Worm (Caenorhabditis elegans): ENCODE data around the gene Y56A3A.31.
A peak's percentile ranks its signal among the peaks of the same experiment; 100 is the strongest.

The Y56A3A.31 gene

DNA sequence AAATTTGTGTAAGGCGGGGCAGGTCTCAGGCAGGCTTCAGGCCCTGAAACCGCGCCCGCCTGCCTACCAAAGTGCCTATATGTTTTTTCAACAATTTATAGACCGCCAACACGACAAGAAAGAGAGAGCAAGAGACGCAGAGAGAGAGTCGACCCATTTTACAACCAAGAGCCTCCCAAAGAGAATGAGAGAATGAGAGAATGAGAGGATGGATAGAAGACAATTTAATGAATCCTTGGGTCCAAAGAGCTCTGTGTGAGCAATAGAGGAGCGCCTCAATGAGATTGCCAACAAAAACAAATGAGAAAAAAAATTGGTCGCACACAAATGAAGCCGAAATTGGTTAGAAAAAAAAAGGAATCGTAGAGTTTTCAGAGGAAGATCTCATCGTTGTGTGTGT, 36.4 kb upstream of the Y56A3A.31 start:
- TF ChIP-seq dsc-1 (tag; optimal IDR thresholded peaks at IDR 0.05) = peak; percentile 20
- TF ChIP-seq C34B4.2 (tag; optimal IDR thresholded peaks at IDR 0.05) = no peak
- TF ChIP-seq isw-1 (GFP tag; IDR thresholded peaks at IDR 0.05) = no peak
- peak; percentile 14 for TF ChIP-seq tbx-2 (tag; optimal IDR thresholded peaks at IDR 0.05)
- TF ChIP-seq ztf-4 (tag; optimal IDR thresholded peaks at IDR 0.05) = no peak
- TF ChIP-seq Y116A8C.19 (tag; optimal IDR thresholded peaks at IDR 0.05; ENCODE audit: borderline replicate concordance) = no peak
- no peak for TF ChIP-seq sup-37 (GFP tag; optimal IDR thresholded peaks at IDR 0.05)
- TF ChIP-seq lsy-2 (tag; optimal IDR thresholded peaks at IDR 0.05) = peak; percentile 14 to 42
- no peak for TF ChIP-seq mab-9 (GFP tag; IDR thresholded peaks at IDR 0.05)
- no peak for TF ChIP-seq unc-130 (tag; optimal IDR thresholded peaks at IDR 0.05)
- no peak for TF ChIP-seq elt-3 (tag; optimal IDR thresholded peaks at IDR 0.05)
- TF ChIP-seq snu-23 (GFP tag; optimal IDR thresholded peaks at IDR 0.05) = peak; percentile 19
- peak; percentile 50 for TF ChIP-seq lin-14 (GFP tag; optimal IDR thresholded peaks at IDR 0.05)
- no peak for TF ChIP-seq irx-1 (tag; optimal IDR thresholded peaks at IDR 0.05)
- no peak for TF ChIP-seq mep-1 (tag; optimal IDR thresholded peaks at IDR 0.05)
- TF ChIP-seq rnt-1 (tag; optimal IDR thresholded peaks at IDR 0.05) = peak; percentile 45
- no peak for TF ChIP-seq hlh-17 (GFP tag; optimal IDR thresholded peaks at IDR 0.05; ENCODE audit: borderline replicate concordance)
- TF ChIP-seq aha-1 (tag; optimal IDR thresholded peaks at IDR 0.05) = no peak
- no peak for TF ChIP-seq nhr-47 (tag; optimal IDR thresholded peaks at IDR 0.05)
- TF ChIP-seq nhr-71 (tag; optimal IDR thresholded peaks at IDR 0.05) = peak; percentile 50
- TF ChIP-seq ceh-82 (tag; optimal IDR thresholded peaks at IDR 0.05) = no peak
- TF ChIP-seq nhr-19 (GFP tag; conservative IDR thresholded peaks at IDR 0.05) = no peak
- TF ChIP-seq pag-3 (tag; optimal IDR thresholded peaks at IDR 0.05; ENCODE audit: borderline replicate concordance, insufficient read depth) = no peak
- no peak for TF ChIP-seq fkh-4 (tag; optimal IDR thresholded peaks at IDR 0.05; ENCODE audit: borderline replicate concordance)
- no peak for TF ChIP-seq aly-2 (tag; optimal IDR thresholded peaks at IDR 0.05)
- no peak for TF ChIP-seq fos-1 (tag; optimal IDR thresholded peaks at IDR 0.05)

DNA sequence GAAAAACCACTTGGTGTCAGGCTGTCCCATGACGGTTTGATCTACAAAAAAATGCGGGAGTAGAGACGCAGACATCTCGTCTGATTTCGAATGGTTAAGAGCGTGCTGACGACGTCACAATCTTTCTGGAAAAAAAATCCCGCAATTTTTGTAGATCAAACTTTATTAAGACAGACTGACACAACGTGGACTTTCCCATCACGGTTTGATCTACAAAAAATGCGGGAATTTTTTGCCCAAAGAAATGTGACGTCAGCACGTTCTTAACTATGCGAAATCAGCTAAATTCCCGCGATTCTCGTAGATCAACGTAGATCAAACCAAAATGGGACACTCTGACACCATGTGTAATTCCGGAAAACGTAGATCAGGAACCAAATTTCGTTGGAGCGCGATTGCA, 35.8 kb upstream of the Y56A3A.31 start:
- TF ChIP-seq unc-62 (GFP tag; optimal IDR thresholded peaks at IDR 0.05) (no peak), ztf-4 (tag; optimal IDR thresholded peaks at IDR 0.05) (no peak), egl-13 (tag; optimal IDR thresholded peaks at IDR 0.05) (no peak), xbp-1 (tag; optimal IDR thresholded peaks at IDR 0.05) (no peak), snu-23 (GFP tag; optimal IDR thresholded peaks at IDR 0.05) (no peak), vab-15 (tag; optimal IDR thresholded peaks at IDR 0.05) (no peak), rnt-1 (tag; optimal IDR thresholded peaks at IDR 0.05) (no peak), elt-2 (tag; optimal IDR thresholded peaks at IDR 0.05) (no peak), hlh-4 (tag; optimal IDR thresholded peaks at IDR 0.05) (no peak)

DNA sequence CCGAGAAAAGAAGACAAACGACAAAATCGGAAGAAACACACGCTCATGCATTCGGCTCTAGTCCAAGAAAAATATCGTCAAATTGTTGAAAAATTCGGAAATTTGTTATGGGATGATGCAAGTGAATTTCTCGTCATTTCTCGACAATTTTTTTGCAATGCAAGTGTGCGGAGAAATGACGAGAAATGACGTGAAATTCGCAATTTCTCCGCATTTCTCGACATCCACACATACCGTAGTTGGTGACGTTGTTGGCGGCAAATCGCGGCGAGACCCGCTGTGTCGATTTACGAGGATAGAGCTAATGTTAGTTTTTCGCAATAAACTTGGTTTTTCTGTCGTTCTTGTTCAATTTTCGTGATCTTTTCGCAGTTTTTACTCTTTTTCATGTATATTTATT, 35.0 kb upstream of the Y56A3A.31 start:
- TF ChIP-seq lsy-2 (tag; optimal IDR thresholded peaks at IDR 0.05) = peak in 1 of 2 experiments; percentile 2
- TF ChIP-seq C04F5.9 (tag; optimal IDR thresholded peaks at IDR 0.05) = peak; percentile 97

DNA sequence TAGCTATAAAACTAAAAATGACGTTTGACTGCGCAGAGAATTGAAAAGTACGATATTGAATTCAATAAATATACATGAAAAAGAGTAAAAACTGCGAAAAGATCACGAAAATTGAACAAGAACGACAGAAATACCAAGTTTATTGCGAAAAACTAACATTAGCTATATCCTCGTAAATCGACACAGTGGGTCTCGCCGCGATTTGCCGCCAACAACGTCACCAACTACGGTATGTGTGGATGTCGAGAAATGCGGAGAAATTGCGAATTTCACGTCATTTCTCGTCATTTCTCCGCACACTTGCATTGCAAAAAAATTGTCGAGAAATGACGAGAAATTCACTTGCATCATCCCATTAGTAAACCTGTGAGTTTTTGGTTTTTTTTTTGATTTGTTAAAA, 34.3 kb upstream of the Y56A3A.31 start:
- peak; percentile 97 for TF ChIP-seq C04F5.9 (tag; optimal IDR thresholded peaks at IDR 0.05)
- peak in 1 of 2 experiments; percentile 27 for TF ChIP-seq lsy-2 (tag; optimal IDR thresholded peaks at IDR 0.05)

DNA sequence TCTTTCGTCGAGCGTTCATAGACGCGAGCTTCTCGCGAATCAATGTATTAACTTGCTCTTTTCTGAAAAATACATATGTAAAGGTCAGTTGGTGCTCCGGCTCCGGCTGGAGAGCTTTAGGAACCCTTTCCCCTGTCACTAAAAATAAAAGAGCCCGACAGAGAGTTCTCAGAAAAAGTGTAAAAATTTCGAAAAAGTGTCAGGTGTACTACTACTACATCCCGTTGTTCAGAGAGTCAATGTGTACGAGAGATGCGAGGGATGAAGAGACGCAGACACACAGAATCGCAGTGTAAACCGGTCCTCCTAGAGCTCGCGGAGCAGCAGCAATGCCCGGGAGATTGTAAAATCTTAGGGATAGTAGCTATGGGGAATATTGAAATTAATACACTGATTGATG, 31.6 kb upstream of the Y56A3A.31 start:
- peak; percentile 19 for TF ChIP-seq skn-1 (tag; optimal IDR thresholded peaks at IDR 0.05)
- TF ChIP-seq nhr-85 (tag) = no peak
- TF ChIP-seq ceh-88 (GFP tag; IDR thresholded peaks at IDR 0.05) = no peak
- no peak for TF ChIP-seq unc-30 (tag; optimal IDR thresholded peaks at IDR 0.05)
- no peak for TF ChIP-seq pqm-1 (tag; optimal IDR thresholded peaks at IDR 0.05)
- TF ChIP-seq efl-1 (optimal IDR thresholded peaks at IDR 0.05) = peak; percentile 19 to 27
- peak; percentile 26 to 90 for TF ChIP-seq efl-1 (GFP tag; optimal IDR thresholded peaks at IDR 0.05 in 1 of 2)
- peak; percentile 30 for TF ChIP-seq C04F5.9 (tag; optimal IDR thresholded peaks at IDR 0.05)
- TF ChIP-seq unc-130 (tag; optimal IDR thresholded peaks at IDR 0.05) = no peak
- peak; percentile 46 for TF ChIP-seq swsn-7 (tag; optimal IDR thresholded peaks at IDR 0.05)
- TF ChIP-seq mef-2 (tag; optimal IDR thresholded peaks at IDR 0.05) = peak; percentile 38
- TF ChIP-seq aha-1 (tag; optimal IDR thresholded peaks at IDR 0.05) = no peak
- peak; percentile 54 for TF ChIP-seq nhr-47 (tag; optimal IDR thresholded peaks at IDR 0.05)
- TF ChIP-seq tlp-1 (tag; optimal IDR thresholded peaks at IDR 0.05) = no peak
- peak; percentile 85 for TF ChIP-seq lin-14 (GFP tag; optimal IDR thresholded peaks at IDR 0.05)
- TF ChIP-seq xbp-1 (tag; optimal IDR thresholded peaks at IDR 0.05) = peak; percentile 11
- no peak for TF ChIP-seq ceh-63 (GFP tag; optimal IDR thresholded peaks at IDR 0.05)
- no peak for TF ChIP-seq alr-1 (tag; optimal IDR thresholded peaks at IDR 0.05; ENCODE audit: borderline replicate concordance)
- no peak for TF ChIP-seq nhr-11 (tag; optimal IDR thresholded peaks at IDR 0.05)
- no peak for TF ChIP-seq snpc-4 (tag; optimal IDR thresholded peaks at IDR 0.05)
